Fruit fly (Drosophila melanogaster): ENCODE measurements around the gene sn.

The sn gene

DNA sequence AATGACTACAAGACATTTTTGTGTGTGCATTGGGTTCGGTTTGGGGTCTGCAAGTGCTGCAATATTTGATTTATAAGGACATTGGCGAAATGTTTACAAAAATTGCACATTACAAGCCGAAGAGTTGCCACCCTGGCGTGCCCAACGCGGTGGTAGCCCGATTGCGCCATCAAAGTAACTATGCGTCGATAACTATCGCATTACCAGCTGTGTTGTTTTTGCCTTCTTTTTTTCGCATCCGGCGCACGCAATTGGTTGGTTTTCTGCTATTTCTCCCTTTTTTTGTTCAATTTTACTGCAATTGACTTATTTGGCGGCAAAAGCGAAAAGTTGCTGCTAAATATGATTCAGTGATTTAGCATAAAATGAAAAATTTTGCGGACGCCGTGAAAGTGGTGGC is 29.1 kb upstream of the sn start, which contains the start of gene RpS14b (continued):
- TF ChIP-seq dmrt11E (tag; optimal IDR thresholded peaks at IDR 0.05) (peak; percentile 44), tup (GFP tag; optimal IDR thresholded peaks at IDR 0.05) (no peak), ttk (GFP tag; IDR thresholded peaks at IDR 0.05) (0 out of 2 replicates have a peak, but pooled peaks have one; percentile 40), cad (GFP tag; optimal IDR thresholded peaks at IDR 0.05) (no peak), CG6683 (GFP tag; optimal IDR thresholded peaks at IDR 0.05) (no peak), CG31441 (GFP tag; IDR thresholded peaks at IDR 0.05) (0 out of 2 replicates have a peak, but pooled peaks have one; percentile 27), CG7556 (GFP tag; optimal IDR thresholded peaks at IDR 0.05) (no peak), Mad (GFP tag; optimal IDR thresholded peaks at IDR 0.05) (peak; percentile 36), CG9932 (GFP tag; IDR thresholded peaks at IDR 0.05) (peak; percentile 69), CG15011 (GFP tag; optimal IDR thresholded peaks at IDR 0.05) (peak; percentile 31), CTCF (GFP tag; optimal IDR thresholded peaks at IDR 0.05) (peak; percentile 26), CG6654 (GFP tag; optimal IDR thresholded peaks at IDR 0.05) (no peak), CG16779 (GFP tag; IDR thresholded peaks at IDR 0.05) (no peak), ewg (GFP tag; optimal IDR thresholded peaks at IDR 0.05) (peak; percentile 59), Atf6 (GFP tag; IDR thresholded peaks at IDR 0.05) (peak; percentile 64), CG15601 (tag; optimal IDR thresholded peaks at IDR 0.05) (peak; percentile 16), da (GFP tag; optimal IDR thresholded peaks at IDR 0.05) (peak; percentile 48), onecut (GFP tag; IDR thresholded peaks at IDR 0.05) (peak; percentile 69), caup (GFP tag; optimal IDR thresholded peaks at IDR 0.05; ENCODE audit: severe bottlenecking) (peak; percentile 88), NK7.1 (GFP tag; optimal IDR thresholded peaks at IDR 0.05) (peak; percentile 43), Six4 (GFP tag; optimal IDR thresholded peaks at IDR 0.05) (no peak), abd-A (tag; optimal IDR thresholded peaks at IDR 0.05) (no peak), ash1 (GFP tag; optimal IDR thresholded peaks at IDR 0.05) (peak; percentile 59), PHDP (tag; optimal IDR thresholded peaks at IDR 0.05) (peak; percentile 51), CG33213 (GFP tag; optimal IDR thresholded peaks at IDR 0.05) (peak; percentile 66), prd (optimal IDR thresholded peaks at IDR 0.05) (no peak), prd (GFP tag; IDR thresholded peaks at IDR 0.05) (peak; percentile 41; the same call in 1 of the 3 replicates), gem (tag; optimal IDR thresholded peaks at IDR 0.05) (peak; percentile 23), CG3726 (GFP tag; IDR thresholded peaks at IDR 0.05) (no peak), bigmax (GFP tag; optimal IDR thresholded peaks at IDR 0.05) (peak; percentile 6), CG14860 (GFP tag; IDR thresholded peaks at IDR 0.05; ENCODE audit: partially characterized antibody) (peak; percentile 55; the same call in 2 of the 3 replicates), lbe (GFP tag; optimal IDR thresholded peaks at IDR 0.05) (peak; percentile 33), CG11695 (GFP tag; IDR thresholded peaks at IDR 0.05) (no peak), Bdp1 (GFP tag; optimal IDR thresholded peaks at IDR 0.05) (peak; percentile 22), HHEX (GFP tag; optimal IDR thresholded peaks at IDR 0.05) (peak; percentile 68), CG30020 (tag; optimal IDR thresholded peaks at IDR 0.05) (peak; percentile 14), CG18619 (GFP tag; optimal IDR thresholded peaks at IDR 0.05) (peak; percentile 57), pan (optimal IDR thresholded peaks at IDR 0.05) (no peak), pan (GFP tag; optimal IDR thresholded peaks at IDR 0.05 in 1 of 2, IDR thresholded peaks at IDR 0.05 in 1 of 2) (peak in 1 of 2 experiments; percentile 74), CG43689 (GFP tag; IDR thresholded peaks at IDR 0.05) (peak; percentile 8; the same call in 1 of the 2 replicates), CG18262 (tag; optimal IDR thresholded peaks at IDR 0.05) (peak; percentile 22), org-1 (GFP tag; optimal IDR thresholded peaks at IDR 0.05) (no peak), corto (GFP tag; optimal IDR thresholded peaks at IDR 0.05) (no peak), Scr (GFP tag; IDR thresholded peaks at IDR 0.05; ENCODE audit: partially characterized antibody) (peak; percentile 73), Gsc (GFP tag; IDR thresholded peaks at IDR 0.05) (no peak), Hsf (GFP tag; optimal IDR thresholded peaks at IDR 0.05) (peak; percentile 70), CG18599 (GFP tag; optimal IDR thresholded peaks at IDR 0.05) (peak; percentile 74), CG15269 (tag; optimal IDR thresholded peaks at IDR 0.05) (peak; percentile 61), sna (GFP tag; IDR thresholded peaks at IDR 0.05; ENCODE audit: partially characterized antibody) (no peak; the same call in 1 of the 2 replicates), CG10431 (GFP tag; optimal IDR thresholded peaks at IDR 0.05) (peak; percentile 39), CG14014 (GFP tag; IDR thresholded peaks at IDR 0.05) (peak; percentile 60; the same call in 1 of the 2 replicates)

Data from whole organism, embryonic.